Fruit fly (Drosophila melanogaster) whole organism, embryonic: Measurements from ENCODE around the gene CG5793.

ENCODE experiments used
- Bteb2 ChIP-seq: fragments of 200-800 bp; sonication (Bioruptor generic); optimal IDR thresholded peaks from 2 replicates; lab custom pipeline; 2016; ENCODE audit warnings: missing biosample characterization, missing genetic modification characterization
- CG1024 ChIP-seq: fragments of 200-800 bp; sonication (Bioruptor generic); IDR thresholded peaks from 2 replicates; pipeline ENCODE4 v1.3.6; 2022; ENCODE audit warnings: missing biosample characterization, missing genetic modification characterization
- CG11695 ChIP-seq: fragments of 200-800 bp; sonication (Bioruptor generic); IDR thresholded peaks from 3 replicates; pipeline ENCODE4 v1.3.6; 2022; ENCODE audit warnings: missing biosample characterization, missing genetic modification characterization
- CG12104 ChIP-seq: fragments of 200-800 bp; sonication (Bioruptor generic); optimal IDR thresholded peaks from 3 replicates; lab custom pipeline; 2016; ENCODE audit warnings: missing biosample characterization, missing genetic modification characterization
- CG12391 ChIP-seq: fragments of 200-800 bp; sonication (Bioruptor generic); optimal IDR thresholded peaks from 3 replicates; lab custom pipeline; 2018; ENCODE audit warnings: missing biosample characterization, mild to moderate bottlenecking, missing genetic modification characterization, moderate library complexity
- CG12942 ChIP-seq: fragments of 200-800 bp; sonication (Bioruptor generic); optimal IDR thresholded peaks from 3 replicates; lab custom pipeline; 2016; ENCODE audit warnings: missing biosample characterization, missing genetic modification characterization
- CG13624 ChIP-seq: fragments of 200-800 bp; sonication (Bioruptor generic); optimal IDR thresholded peaks from 2 replicates; lab custom pipeline; 2016; ENCODE audit warnings: missing biosample characterization, missing genetic modification characterization
- CG14014 ChIP-seq: fragments of 200-800 bp; sonication (Bioruptor generic); IDR thresholded peaks from 2 replicates; pipeline ENCODE4 v1.3.6; 2022; ENCODE audit warnings: missing biosample characterization, missing genetic modification characterization
- CG14710 ChIP-seq: fragments of 200-800 bp; sonication (Bioruptor generic); optimal IDR thresholded peaks from 3 replicates; lab custom pipeline; 2019; ENCODE audit warnings: missing biosample characterization, mild to moderate bottlenecking, missing genetic modification characterization, moderate library complexity
- CG15514 ChIP-seq: fragments of 200-800 bp; sonication (Bioruptor generic); optimal IDR thresholded peaks from 3 replicates; lab custom pipeline; 2017; ENCODE audit warnings: missing biosample characterization, missing genetic modification characterization, mild to moderate bottlenecking, moderate library complexity, missing genetic modification reagents
- CG15601 ChIP-seq: fragments of 200-800 bp; sonication (Bioruptor generic); optimal IDR thresholded peaks from 3 replicates; lab custom pipeline; 2019; ENCODE audit warnings: missing biosample characterization, mild to moderate bottlenecking, missing genetic modification characterization, moderate library complexity
- CG16815 ChIP-seq: fragments of 200-800 bp; sonication (Bioruptor generic); optimal IDR thresholded peaks from 3 replicates; lab custom pipeline; 2017; ENCODE audit warnings: missing biosample characterization, mild to moderate bottlenecking, missing genetic modification characterization
- CG31224 ChIP-seq: fragments of 200-800 bp; sonication (Bioruptor generic); IDR thresholded peaks from 2 replicates; pipeline ENCODE4 v1.3.6; 2022; ENCODE audit warnings: missing biosample characterization, missing genetic modification characterization
- CG34376 ChIP-seq: fragments of 200-800 bp; sonication (Bioruptor generic); optimal IDR thresholded peaks from 2 replicates; lab custom pipeline; 2018; ENCODE audit warnings: missing biosample characterization, mild to moderate bottlenecking, missing genetic modification characterization
- CG3726 ChIP-seq: fragments of 200-800 bp; sonication (Bioruptor generic); IDR thresholded peaks from 3 replicates; pipeline ENCODE4, ENCODE4 v1.3.6; 2022; ENCODE audit warnings: missing biosample characterization, missing genetic modification characterization
- CG4617 ChIP-seq: fragments of 200-800 bp; sonication (Bioruptor generic); optimal IDR thresholded peaks from 3 replicates; lab custom pipeline; 2016; ENCODE audit warnings: missing biosample characterization, missing genetic modification characterization, borderline replicate concordance
- CG6765 ChIP-seq: fragments of 200-800 bp; sonication (Bioruptor generic); optimal IDR thresholded peaks from 3 replicates; lab custom pipeline; 2017; ENCODE audit warnings: missing biosample characterization, mild to moderate bottlenecking, missing genetic modification characterization
- CG7372 ChIP-seq: fragments of 200-800 bp; sonication (Bioruptor generic); IDR thresholded peaks from 2 replicates; pipeline ENCODE4 v1.3.6; 2022; ENCODE audit warnings: missing biosample characterization, missing genetic modification characterization
- CG9609 ChIP-seq: fragments of 200-800 bp; sonication (Bioruptor generic); optimal IDR thresholded peaks from 3 replicates; lab custom pipeline; 2016; ENCODE audit warnings: missing biosample characterization, missing genetic modification characterization
- CG9797 ChIP-seq: fragments of 200-800 bp; sonication (Bioruptor generic); optimal IDR thresholded peaks from 3 replicates; lab custom pipeline; 2018; ENCODE audit warnings: missing biosample characterization, mild to moderate bottlenecking, missing genetic modification characterization
- CHES-1-like ChIP-seq: fragments of 200-800 bp; sonication (Bioruptor generic); optimal IDR thresholded peaks from 2 replicates; lab custom pipeline; 2016; ENCODE audit warnings: missing biosample characterization, missing genetic modification characterization
- Camta ChIP-seq: fragments of 200-800 bp; sonication (Bioruptor generic); optimal IDR thresholded peaks from 2 replicates; lab custom pipeline; 2016; ENCODE audit warnings: missing biosample characterization, missing genetic modification characterization
- H2.0 ChIP-seq: fragments of 200-800 bp; sonication (Bioruptor generic); IDR thresholded peaks from 2 replicates; pipeline ENCODE4 v1.3.6; 2022; ENCODE audit warnings: missing biosample characterization, missing genetic modification characterization
- HLH4C ChIP-seq: fragments of 200-800 bp; sonication (Bioruptor generic); IDR thresholded peaks from 3 replicates; pipeline ENCODE4 v1.3.6; 2022; ENCODE audit warnings: missing biosample characterization, missing genetic modification characterization; ENCODE audit not compliant: partially characterized antibody
- MTF-1 ChIP-seq: fragments of 200-800 bp; sonication (Bioruptor generic); optimal IDR thresholded peaks from 2 replicates; lab custom pipeline; 2018; ENCODE audit warnings: missing biosample characterization, mild to moderate bottlenecking, missing genetic modification characterization, borderline replicate concordance
- Nf-YB ChIP-seq: fragments of 200-800 bp; sonication (Bioruptor generic); optimal IDR thresholded peaks from 3 replicates; lab custom pipeline; 2019; ENCODE audit warnings: missing biosample characterization, mild to moderate bottlenecking, missing genetic modification characterization, moderate library complexity
- Rx ChIP-seq: fragments of 200-800 bp; sonication (Bioruptor generic); IDR thresholded peaks from 2 replicates; pipeline ENCODE4 v1.3.6; 2022; ENCODE audit warnings: missing biosample characterization, missing genetic modification characterization
- ato ChIP-seq: fragments of 200-800 bp; sonication (Bioruptor generic); IDR thresholded peaks from 2 replicates; pipeline ENCODE4 v1.3.6; 2022; ENCODE audit warnings: missing biosample characterization, missing genetic modification characterization; ENCODE audit not compliant: partially characterized antibody
- br ChIP-seq: fragments of >200 bp; optimal IDR thresholded peaks from 2 replicates; lab custom pipeline; 2017
- chm ChIP-seq: fragments of 200-800 bp; sonication (Bioruptor generic); IDR thresholded peaks from 2 replicates; pipeline ENCODE4 v1.3.6; 2022; ENCODE audit warnings: missing biosample characterization, missing genetic modification characterization
- crc ChIP-seq: fragments of 200-800 bp; sonication (Bioruptor generic); optimal IDR thresholded peaks from 2 replicates; lab custom pipeline; 2016; ENCODE audit warnings: missing biosample characterization, missing genetic modification characterization
- crol ChIP-seq: fragments of 200-800 bp; sonication (Bioruptor generic); IDR thresholded peaks from 2 replicates; pipeline ENCODE4 v1.3.6; 2022; ENCODE audit warnings: missing biosample characterization, missing genetic modification characterization
- cwo ChIP-seq: fragments of 200-800 bp; sonication (Bioruptor generic); optimal IDR thresholded peaks from 3 replicates; lab custom pipeline; 2017; ENCODE audit warnings: missing biosample characterization, missing genetic modification characterization, mild to moderate bottlenecking, moderate library complexity, missing genetic modification reagents
- dimm ChIP-seq: fragments of 200-800 bp; sonication (Bioruptor generic); IDR thresholded peaks from 2 replicates; pipeline ENCODE4 v1.3.6; 2022; ENCODE audit warnings: missing biosample characterization, missing genetic modification characterization
- dm ChIP-seq: fragments of 200-800 bp; sonication (Bioruptor generic); optimal IDR thresholded peaks from 3 replicates; lab custom pipeline; 2016; ENCODE audit warnings: missing biosample characterization, missing genetic modification characterization
- dpn ChIP-seq, 2 experiments: fragments of 200-800 bp; sonication (Bioruptor generic); optimal IDR thresholded peaks; 3 replicates each; lab custom pipeline; 2016; ENCODE audit warnings: missing biosample characterization in 2 of 2, missing genetic modification characterization in 2 of 2
- fd64A ChIP-seq: fragments of 200-800 bp; sonication (Bioruptor generic); optimal IDR thresholded peaks from 3 replicates; lab custom pipeline; 2018; ENCODE audit warnings: missing biosample characterization, mild to moderate bottlenecking, missing genetic modification characterization
- jing ChIP-seq: fragments of 200-800 bp; sonication (Bioruptor generic); optimal IDR thresholded peaks from 2 replicates; lab custom pipeline; 2018; ENCODE audit warnings: missing biosample characterization, mild to moderate bottlenecking, missing genetic modification characterization
- lbe ChIP-seq: fragments of 200-800 bp; sonication (Bioruptor generic); optimal IDR thresholded peaks from 2 replicates; lab custom pipeline; 2016; ENCODE audit warnings: missing biosample characterization, mild to moderate bottlenecking, missing genetic modification characterization
- mld ChIP-seq: fragments of 200-800 bp; sonication (Bioruptor generic); IDR thresholded peaks from 3 replicates; pipeline ENCODE4 v1.3.6; 2022; ENCODE audit warnings: missing biosample characterization, missing genetic modification characterization; ENCODE audit not compliant: partially characterized antibody
- pan ChIP-seq, 4 experiments: fragments of >200 bp in 3 of 4; fragments of 200-800 bp in 1 of 4; sonication (Bioruptor generic) in 1 of 4; optimal IDR thresholded peaks in 3 of 4; IDR thresholded peaks in 1 of 4; 2 replicates each; pipeline versions ENCODE4 v1.3.6 to Lab custom; 2017 to 2022; ENCODE audit warnings: missing biosample characterization in 2 of 4, missing genetic modification characterization in 2 of 4, mixed read lengths in 1 of 4
- sisA ChIP-seq: fragments of 200-800 bp; sonication (Bioruptor generic); IDR thresholded peaks from 2 replicates; pipeline ENCODE4 v1.3.6; 2022; ENCODE audit warnings: missing biosample characterization, missing genetic modification characterization
- sna ChIP-seq: fragments of 200-800 bp; sonication (Bioruptor generic); IDR thresholded peaks from 2 replicates; pipeline ENCODE4 v1.3.6; 2022; ENCODE audit warnings: missing biosample characterization, missing genetic modification characterization; ENCODE audit not compliant: partially characterized antibody
- stc ChIP-seq: fragments of 200-800 bp; sonication (Bioruptor generic); IDR thresholded peaks from 2 replicates; pipeline ENCODE4 v1.3.6; 2022; ENCODE audit warnings: missing biosample characterization, missing genetic modification characterization
- sug ChIP-seq: fragments of 200-800 bp; optimal IDR thresholded peaks from 2 replicates; lab custom pipeline; 2019; ENCODE audit warnings: missing biosample characterization, mild to moderate bottlenecking, missing genetic modification characterization, moderate library complexity
- tll ChIP-seq, 2 experiments: fragments of 200-800 bp in 1 of 2; fragments of >200 bp in 1 of 2; sonication (Bioruptor generic) in 1 of 2; optimal IDR thresholded peaks; 2 replicates each; lab custom pipeline; 2017 to 2019; ENCODE audit warnings: missing biosample characterization in 2 of 2, missing genetic modification characterization in 2 of 2, mild to moderate bottlenecking in 1 of 2, moderate library complexity in 1 of 2
- tna ChIP-seq: fragments of 200-800 bp; sonication (Bioruptor generic); IDR thresholded peaks from 2 replicates; pipeline ENCODE4 v1.3.6; 2022; ENCODE audit warnings: missing biosample characterization, missing genetic modification characterization; ENCODE audit not compliant: partially characterized antibody
- tx ChIP-seq: fragments of 200-800 bp; sonication (Bioruptor generic); optimal IDR thresholded peaks from 2 replicates; lab custom pipeline; 2016; ENCODE audit warnings: missing biosample characterization, missing genetic modification characterization

The CG5793 gene

DNA sequence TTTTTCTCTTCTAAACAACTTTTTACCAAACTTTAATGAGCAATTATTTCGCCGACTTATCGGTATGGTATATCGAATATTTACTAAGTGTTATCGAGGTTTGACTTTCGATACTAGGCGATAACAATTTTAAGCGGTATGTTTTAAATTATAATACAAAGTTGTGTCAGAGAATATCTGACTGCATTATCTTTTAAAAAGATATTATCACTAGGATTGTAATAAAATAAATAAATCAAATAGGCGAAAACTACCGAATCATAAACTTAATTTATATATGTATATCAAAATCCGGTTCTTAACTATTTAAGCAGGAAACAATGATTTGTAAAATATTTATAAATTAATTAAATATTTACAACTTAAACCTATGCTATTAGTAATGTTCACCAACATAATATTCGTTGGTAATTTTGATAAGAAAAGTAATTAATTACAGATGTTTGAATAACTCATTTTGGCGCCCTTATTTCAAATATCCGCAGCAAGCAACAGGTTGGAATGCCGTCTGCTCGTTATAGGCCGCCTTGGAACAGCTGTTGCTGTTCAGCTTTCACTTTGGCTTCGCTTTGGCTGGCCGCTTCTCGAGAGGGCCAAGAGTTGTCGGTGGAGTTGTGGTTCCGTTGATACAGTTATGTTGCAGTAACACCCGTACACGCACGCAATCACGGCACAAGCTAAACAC lies 19.3 kb upstream of the CG5793 start, which contains the start of the genes Sec15 and rtet (continued):
- TF ChIP-seq crc (no peak), Bteb2 (GFP tag; lab: Kevin White, UChicago) (peak; percentile 28), CHES-1-like (GFP tag; lab: Kevin White, UChicago) (peak; percentile 56), CG15514 (GFP tag; lab: Kevin White, UChicago) (peak; percentile 61), CG4617 (GFP tag; lab: Kevin White, UChicago) (peak; percentile 17), CG1024 (peak; percentile 48; the same call in 1 of the 2 replicates), tna (GFP tag; lab: Robert Waterston, UW) (peak; percentile 24), sug (peak; percentile 54), ato (peak; percentile 86), CG9797 (GFP tag; lab: Kevin White, UChicago) (peak; percentile 21), MTF-1 (GFP tag; lab: Kevin White, UChicago) (no peak), crol (GFP tag; lab: Robert Waterston, UW) (no peak), CG14014 (GFP tag; lab: Robert Waterston, UW) (peak; percentile 42; the same call in 1 of the 2 replicates), chm (GFP tag; lab: Robert Waterston, UW) (peak; percentile 60; the same call in 1 of the 2 replicates), tx (GFP tag; lab: Kevin White, UChicago) (peak; percentile 19), CG15601 (tag; lab: Kevin White, UChicago) (peak; percentile 70), CG12391 (tag; lab: Kevin White, UChicago) (peak; percentile 77), CG31224 (GFP tag; lab: Robert Waterston, UW) (no peak), dimm (GFP tag; lab: Robert Waterston, UW) (no peak), dpn (GFP tag; optimal IDR thresholded peaks at IDR 0.05; lab: Kevin White, UChicago) (peak in 1 of 2 experiments; percentile 72), mld (GFP tag; lab: Robert Waterston, UW) (peak; percentile 46; the same call in 1 of the 3 replicates), dm (GFP tag; lab: Kevin White, UChicago) (peak; percentile 24), br (lab: Kevin White, UChicago) (no peak), CG11695 (no peak), CG13624 (GFP tag; lab: Kevin White, UChicago) (peak; percentile 45), CG12942 (GFP tag; lab: Kevin White, UChicago) (peak; percentile 38), Rx (peak; percentile 6; the same call in 1 of the 2 replicates), CG12104 (GFP tag; lab: Kevin White, UChicago) (peak; percentile 21), CG16815 (GFP tag; lab: Kevin White, UChicago) (peak; percentile 29), CG3726 (no peak), CG6765 (GFP tag; lab: Kevin White, UChicago) (peak; percentile 25), tll (GFP tag; optimal IDR thresholded peaks at IDR 0.05; lab: Kevin White, UChicago) (no peak), sisA (peak; percentile 29; the same call in 1 of the 2 replicates), stc (peak; percentile 56), CG9609 (GFP tag; lab: Kevin White, UChicago) (peak; percentile 33), H2.0 (peak; percentile 67), lbe (GFP tag; lab: Kevin White, UChicago) (peak; percentile 7), fd64A (GFP tag; lab: Kevin White, UChicago) (no peak), Nf-YB (GFP tag; lab: Kevin White, UChicago) (peak; percentile 26), jing (GFP tag; lab: Kevin White, UChicago) (no peak), HLH4C (GFP tag; lab: Robert Waterston, UW) (peak; percentile 78), sna (GFP tag; lab: Robert Waterston, UW) (peak; percentile 59), CG34376 (GFP tag; lab: Kevin White, UChicago) (peak; percentile 53), CG7372 (GFP tag; lab: Robert Waterston, UW) (no peak), Camta (GFP tag; lab: Kevin White, UChicago) (no peak), cwo (GFP tag; lab: Kevin White, UChicago) (peak; percentile 39), CG14710 (peak; percentile 77), pan (optimal IDR thresholded peaks at IDR 0.05; lab: Kevin White, UChicago) (no peak), pan (GFP tag; optimal IDR thresholded peaks at IDR 0.05 in 1 of 2, IDR thresholded peaks at IDR 0.05 in 1 of 2) (peak in 1 of 2 experiments; percentile 54)
